Worm (Caenorhabditis elegans): ENCODE data around the gene fbxa-192.

Gene fbxa-192

ce11 chrV:17650427-17650826 lies at the start of gene fbxa-192:
Gene fbxa-192 (minus strand): TSS chrV:17650527.
- no peak for TF ChIP-seq ztf-11 (tag; optimal IDR thresholded peaks at IDR 0.05)
- TF ChIP-seq bed-3 (GFP tag; optimal IDR thresholded peaks at IDR 0.05): no peak
- TF ChIP-seq flh-1 (GFP tag; optimal IDR thresholded peaks at IDR 0.05): no peak
- no peak for TF ChIP-seq drap-1 (GFP tag; optimal IDR thresholded peaks at IDR 0.05)
- no peak for TF ChIP-seq nhr-2 (tag; optimal IDR thresholded peaks at IDR 0.05)
- no peak for TF ChIP-seq unc-62 (GFP tag; optimal IDR thresholded peaks at IDR 0.05)
- no peak for TF ChIP-seq pha-4 (tag; optimal IDR thresholded peaks at IDR 0.05)
- TF ChIP-seq lin-13 (tag; optimal IDR thresholded peaks at IDR 0.05): no peak

ce11 chrV:17699659-17700058 lies 49.3 kb upstream of the fbxa-192 start, which contains the start of gene Y26G10.6:
Gene Y26G10.6 (plus strand): TSS chrV:17699959.
- TF ChIP-seq ceh-83 (GFP tag; optimal IDR thresholded peaks at IDR 0.05) (no peak), sptf-1 (tag; optimal IDR thresholded peaks at IDR 0.05) (no peak), hlh-1 (tag; optimal IDR thresholded peaks at IDR 0.05) (no peak), nhr-76 (tag; optimal IDR thresholded peaks at IDR 0.05) (no peak), cnd-1 (tag; optimal IDR thresholded peaks at IDR 0.05) (no peak), mls-2 (tag; optimal IDR thresholded peaks at IDR 0.05) (no peak), blmp-1 (tag; optimal IDR thresholded peaks at IDR 0.05) (no peak), nhr-2 (tag; optimal IDR thresholded peaks at IDR 0.05) (no peak), snpc-4 (tag; optimal IDR thresholded peaks at IDR 0.05) (no peak)

ce11 chrV:17699097-17699496 lies 48.8 kb upstream of the fbxa-192 start, which contains the start of gene Y26G10.4:
Gene Y26G10.4 (minus strand): TSS chrV:17699197.
- TF ChIP-seq sem-2 (GFP tag; optimal IDR thresholded peaks at IDR 0.05): no peak
- TF ChIP-seq ces-1 (GFP tag; optimal IDR thresholded peaks at IDR 0.05): no peak
- no peak for TF ChIP-seq mep-1 (tag; optimal IDR thresholded peaks at IDR 0.05)
- TF ChIP-seq lin-13 (tag; optimal IDR thresholded peaks at IDR 0.05): no peak

DNA sequence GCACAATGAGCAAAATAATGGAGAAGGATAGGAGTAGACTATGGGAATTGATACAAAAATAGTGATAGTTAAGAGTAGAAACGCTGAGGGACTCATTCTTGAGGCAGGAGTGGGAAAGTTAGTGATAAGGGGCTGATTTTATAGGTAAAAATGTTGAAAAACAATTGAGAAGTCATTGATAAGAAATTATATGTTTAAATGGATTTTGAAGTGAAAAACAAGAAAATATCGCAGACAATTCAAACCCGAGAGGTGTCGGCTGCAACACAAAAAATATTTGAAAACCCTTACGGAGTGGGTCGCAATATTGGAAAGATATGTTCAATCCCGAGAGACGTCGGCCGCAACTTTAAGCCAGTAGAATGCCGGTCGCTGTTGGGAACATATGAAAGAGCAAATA lies 46.4 kb upstream of the fbxa-192 start, which contains the start of gene spp-29:
TSS of gene spp-29 (minus strand) at position 101 of the 400 bp plus-strand sequence.
- TF ChIP-seq unc-62 (GFP tag; optimal IDR thresholded peaks at IDR 0.05): no peak
- TF ChIP-seq mls-2 (tag; optimal IDR thresholded peaks at IDR 0.05): no peak
- no peak for TF ChIP-seq nhr-28 (tag; optimal IDR thresholded peaks at IDR 0.05)
- no peak for TF ChIP-seq ham-2 (GFP tag; optimal IDR thresholded peaks at IDR 0.05)
- TF ChIP-seq snpc-4 (tag; optimal IDR thresholded peaks at IDR 0.05): no peak
- TF ChIP-seq tbx-8 (GFP tag; optimal IDR thresholded peaks at IDR 0.05): no peak
- no peak for TF ChIP-seq ces-1 (GFP tag; optimal IDR thresholded peaks at IDR 0.05)
- no peak for TF ChIP-seq lin-13 (tag; optimal IDR thresholded peaks at IDR 0.05)
- no peak for TF ChIP-seq sptf-1 (tag; optimal IDR thresholded peaks at IDR 0.05)
- no peak for TF ChIP-seq zip-8 (tag; optimal IDR thresholded peaks at IDR 0.05)
- TF ChIP-seq M03D4.4 (tag; optimal IDR thresholded peaks at IDR 0.05): no peak
- no peak for TF ChIP-seq unc-120 (tag; optimal IDR thresholded peaks at IDR 0.05; ENCODE audit: poor library complexity, severe bottlenecking)
- TF ChIP-seq blmp-1 (tag; optimal IDR thresholded peaks at IDR 0.05): no peak
- no peak for TF ChIP-seq mep-1 (tag; optimal IDR thresholded peaks at IDR 0.05)
- no peak for TF ChIP-seq sem-2 (GFP tag; optimal IDR thresholded peaks at IDR 0.05)

ce11 chrV:17695802-17696201 lies 45.5 kb upstream of the fbxa-192 start, which contains the start of gene Y26G10.1:
Gene Y26G10.1 (minus strand): TSS chrV:17695902.
- TF ChIP-seq bed-3 (GFP tag; optimal IDR thresholded peaks at IDR 0.05) (no peak), ceh-39 (tag; optimal IDR thresholded peaks at IDR 0.05) (no peak), nhr-28 (tag; optimal IDR thresholded peaks at IDR 0.05) (no peak), sem-2 (GFP tag; optimal IDR thresholded peaks at IDR 0.05) (no peak), ceh-43 (GFP tag; optimal IDR thresholded peaks at IDR 0.05) (no peak), unc-120 (tag; optimal IDR thresholded peaks at IDR 0.05; ENCODE audit: poor library complexity, severe bottlenecking) (no peak), flh-1 (GFP tag; optimal IDR thresholded peaks at IDR 0.05) (no peak), mls-2 (tag; optimal IDR thresholded peaks at IDR 0.05) (no peak), nhr-2 (tag; optimal IDR thresholded peaks at IDR 0.05) (no peak), mab-5 (tag; optimal IDR thresholded peaks at IDR 0.05) (no peak), unc-62 (GFP tag; optimal IDR thresholded peaks at IDR 0.05) (no peak), lin-13 (tag; optimal IDR thresholded peaks at IDR 0.05) (no peak), elt-3 (tag; optimal IDR thresholded peaks at IDR 0.05) (no peak), drap-1 (GFP tag; optimal IDR thresholded peaks at IDR 0.05) (no peak)

ce11 chrV:17694260-17694659 lies 43.9 kb upstream of the fbxa-192 start:
- no peak for TF ChIP-seq mab-5 (tag; optimal IDR thresholded peaks at IDR 0.05)
- TF ChIP-seq elt-3 (tag; optimal IDR thresholded peaks at IDR 0.05): no peak
- no peak for TF ChIP-seq unc-62 (GFP tag; optimal IDR thresholded peaks at IDR 0.05)
- no peak for TF ChIP-seq blmp-1 (tag; optimal IDR thresholded peaks at IDR 0.05)
- TF ChIP-seq lin-32 (GFP tag; optimal IDR thresholded peaks at IDR 0.05): no peak
- TF ChIP-seq flh-1 (GFP tag; optimal IDR thresholded peaks at IDR 0.05): no peak
- no peak for TF ChIP-seq mep-1 (tag; optimal IDR thresholded peaks at IDR 0.05)
- no peak for TF ChIP-seq bed-3 (GFP tag; optimal IDR thresholded peaks at IDR 0.05)
- TF ChIP-seq zip-8 (tag; optimal IDR thresholded peaks at IDR 0.05): no peak
